Worm (Caenorhabditis elegans) whole organism, mixed stage, embryonic: ENCODE results near the gene srw-35.

Experiments used
- ces-1 ChIP-seq: fragments of 150-350 bp; optimal IDR thresholded peaks from 2 replicates; lab custom pipeline; 2014; ENCODE audit warnings: missing biosample characterization, missing genetic modification reagents, missing genetic modification characterization
- cnd-1 ChIP-seq: fragments of 200-800 bp; sonication (Bioruptor generic); optimal IDR thresholded peaks from 2 replicates; lab custom pipeline; 2018; ENCODE audit warnings: mild to moderate bottlenecking, missing genetic modification characterization, missing compliant biosample characterization
- elt-3 ChIP-seq: fragments of 150-350 bp; optimal IDR thresholded peaks from 2 replicates; lab custom pipeline; 2014; ENCODE audit warnings: missing biosample characterization, missing genetic modification characterization
- lsy-2 ChIP-seq: fragments of 150-350 bp; optimal IDR thresholded peaks from 2 replicates; lab custom pipeline; 2014; ENCODE audit warnings: missing biosample characterization, missing genetic modification characterization
- mep-1 ChIP-seq: fragments of 150-350 bp; optimal IDR thresholded peaks from 2 replicates; lab custom pipeline; 2017; ENCODE audit warnings: missing biosample characterization, missing genetic modification reagents, missing genetic modification characterization, inconsistent platforms
- mls-2 ChIP-seq: sonication (generic microtip); optimal IDR thresholded peaks from 2 replicates; lab custom pipeline; 2016; ENCODE audit warnings: mild to moderate bottlenecking, missing genetic modification characterization, moderate library complexity, missing compliant biosample characterization
- nhr-12 ChIP-seq: fragments of 150-350 bp; optimal IDR thresholded peaks from 2 replicates; lab custom pipeline; 2014; ENCODE audit warnings: missing biosample characterization, missing genetic modification characterization
- snpc-4 ChIP-seq: fragments of 150-350 bp; optimal IDR thresholded peaks from 2 replicates; lab custom pipeline; 2014; ENCODE audit warnings: missing biosample characterization, missing genetic modification characterization
- unc-120 ChIP-seq: sonication (generic microtip); optimal IDR thresholded peaks from 2 replicates; lab custom pipeline; 2017; ENCODE audit warnings: missing genetic modification characterization, missing compliant biosample characterization; ENCODE audit not compliant: poor library complexity, severe bottlenecking
- unc-62 ChIP-seq: fragments of 150-350 bp; optimal IDR thresholded peaks from 2 replicates; lab custom pipeline; 2014; ENCODE audit warnings: missing biosample characterization, missing genetic modification reagents, missing genetic modification characterization
- ztf-11 ChIP-seq: fragments of 150-350 bp; optimal IDR thresholded peaks from 2 replicates; lab custom pipeline; 2014; ENCODE audit warnings: missing biosample characterization, missing genetic modification characterization

ce11 chrV:16497504-16497903 lies 25.2 kb downstream of the srw-35 start, which contains the start of gene srh-136:
- TF ChIP-seq ztf-11 (tag; lab: Kevin White, UChicago) = no peak
- no peak for TF ChIP-seq lsy-2
- no peak for TF ChIP-seq mep-1 (tag; lab: Kevin White, UChicago)
- no peak for TF ChIP-seq elt-3 (tag; lab: Kevin White, UChicago)
- TF ChIP-seq unc-120 (tag; lab: Kevin White, UChicago) = no peak
- TF ChIP-seq nhr-12 (tag; lab: Kevin White, UChicago) = no peak
- no peak for TF ChIP-seq mls-2 (tag; lab: Kevin White, UChicago)
- no peak for TF ChIP-seq ces-1 (GFP tag; lab: Kevin White, UChicago)
- no peak for TF ChIP-seq snpc-4 (tag; lab: Kevin White, UChicago)
- no peak for TF ChIP-seq unc-62 (GFP tag; lab: Kevin White, UChicago)
- TF ChIP-seq cnd-1 = no peak
